Fruit fly (Drosophila melanogaster): ENCODE data around the gene Taf3.

The Taf3 gene

DNA sequence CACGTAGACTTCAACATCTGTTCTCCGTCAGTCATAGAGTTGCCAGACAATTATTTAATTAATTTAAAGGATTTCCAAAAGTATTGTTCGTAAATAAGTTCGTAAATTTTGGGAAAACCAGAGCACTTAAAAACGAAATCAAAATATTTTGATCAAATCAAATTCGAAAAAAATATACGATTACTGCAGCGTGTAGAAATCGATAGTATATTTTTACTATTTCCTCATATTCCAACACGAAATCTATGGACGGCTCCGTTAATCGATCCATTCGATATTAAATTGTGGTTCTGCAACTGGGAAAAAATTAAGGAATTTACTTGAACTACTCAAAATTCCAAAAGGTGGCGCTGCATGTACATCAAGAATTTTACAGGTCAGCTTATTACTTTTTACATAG lies 19.8 kb upstream of the Taf3 start (continued):
- TF ChIP-seq lov (optimal IDR thresholded peaks at IDR 0.05) (no peak), lov (GFP tag; IDR thresholded peaks at IDR 0.05) (no peak), Kr (GFP tag; optimal IDR thresholded peaks at IDR 0.05) (no peak), peb (GFP tag; IDR thresholded peaks at IDR 0.05) (no peak), CG18619 (GFP tag; optimal IDR thresholded peaks at IDR 0.05) (no peak), Atf6 (GFP tag; IDR thresholded peaks at IDR 0.05) (0 out of 2 replicates have a peak, but pooled peaks have one; percentile 10), row (GFP tag; IDR thresholded peaks at IDR 0.05) (peak; percentile 67), tin (GFP tag; optimal IDR thresholded peaks at IDR 0.05) (peak; percentile 33), br (optimal IDR thresholded peaks at IDR 0.05) (no peak), CG13287 (GFP tag; IDR thresholded peaks at IDR 0.05; ENCODE audit: partially characterized antibody) (peak; percentile 98), CG7556 (GFP tag; optimal IDR thresholded peaks at IDR 0.05) (peak; percentile 27), pnt (GFP tag; optimal IDR thresholded peaks at IDR 0.05) (peak; percentile 30), kay (GFP tag; optimal IDR thresholded peaks at IDR 0.05) (no peak), vfl (GFP tag; optimal IDR thresholded peaks at IDR 0.05) (peak; percentile 3), nerfin-1 (tag; optimal IDR thresholded peaks at IDR 0.05) (peak; percentile 25), Stat92E (GFP tag; optimal IDR thresholded peaks at IDR 0.05) (peak in 1 of 3 experiments; percentile 75), CG13424 (tag; optimal IDR thresholded peaks at IDR 0.05) (peak; percentile 38), Gug (GFP tag; IDR thresholded peaks at IDR 0.05) (no peak), H2.0 (GFP tag; IDR thresholded peaks at IDR 0.05) (no peak), CG14667 (GFP tag; IDR thresholded peaks at IDR 0.05) (no peak), Dref (GFP tag; IDR thresholded peaks at IDR 0.05) (peak; percentile 93), CG8388 (GFP tag; optimal IDR thresholded peaks at IDR 0.05) (peak; percentile 15), Bteb2 (GFP tag; optimal IDR thresholded peaks at IDR 0.05) (peak; percentile 18), schlank (tag; optimal IDR thresholded peaks at IDR 0.05) (no peak), CG32532 (GFP tag; IDR thresholded peaks at IDR 0.05) (peak; percentile 46; the same call in 1 of the 2 replicates), CG15601 (tag; optimal IDR thresholded peaks at IDR 0.05) (peak; percentile 55), CG11085 (GFP tag; IDR thresholded peaks at IDR 0.05) (no peak), CG10366 (GFP tag; IDR thresholded peaks at IDR 0.05) (no peak), NfI (GFP tag; optimal IDR thresholded peaks at IDR 0.05) (peak; percentile 42), hb (GFP tag; IDR thresholded peaks at IDR 0.05; ENCODE audit: partially characterized antibody) (no peak; the same call in 1 of the 3 replicates), abd-A (tag; optimal IDR thresholded peaks at IDR 0.05) (peak; percentile 61), CG10274 (GFP tag; optimal IDR thresholded peaks at IDR 0.05) (no peak), CG16815 (GFP tag; optimal IDR thresholded peaks at IDR 0.05) (no peak), gsb-n (tag; optimal IDR thresholded peaks at IDR 0.05) (peak; percentile 19), CG11504 (tag; optimal IDR thresholded peaks at IDR 0.05) (no peak), CG2199 (GFP tag; IDR thresholded peaks at IDR 0.05) (peak; percentile 99), CG2129 (GFP tag; IDR thresholded peaks at IDR 0.05; ENCODE audit: partially characterized antibody) (peak; percentile 84), CG12155 (GFP tag; optimal IDR thresholded peaks at IDR 0.05) (peak; percentile 41), yki (optimal IDR thresholded peaks at IDR 0.05) (no peak), CG2712 (tag; optimal IDR thresholded peaks at IDR 0.05) (peak; percentile 59), Hr51 (GFP tag; optimal IDR thresholded peaks at IDR 0.05) (peak; percentile 40 to 60), lilli (GFP tag; optimal IDR thresholded peaks at IDR 0.05) (peak; percentile 58), Deaf1 (tag; optimal IDR thresholded peaks at IDR 0.05) (no peak), CG2116 (GFP tag; optimal IDR thresholded peaks at IDR 0.05) (peak; percentile 94), Jarid2 (GFP tag; optimal IDR thresholded peaks at IDR 0.05) (no peak), sqz (GFP tag; optimal IDR thresholded peaks at IDR 0.05) (no peak), fru (optimal IDR thresholded peaks at IDR 0.05) (no peak), gro (GFP tag; optimal IDR thresholded peaks at IDR 0.05) (peak; percentile 74), gfzf (GFP tag; optimal IDR thresholded peaks at IDR 0.05) (peak; percentile 57), slou (GFP tag; optimal IDR thresholded peaks at IDR 0.05) (peak; percentile 53), Dp (GFP tag; optimal IDR thresholded peaks at IDR 0.05) (peak; percentile 81), CG9727 (GFP tag; optimal IDR thresholded peaks at IDR 0.05) (no peak)
